Worm (Caenorhabditis elegans) whole organism, midembryonic: Measurements from ENCODE around the gene pals-31.

Experiments
- T22C8.4 ChIP-seq: fragments of 200-800 bp; sonication (Bioruptor generic); IDR thresholded peaks from 2 replicates; pipeline ENCODE4 v1.3.6; 2022; ENCODE audit warnings: missing genetic modification characterization, missing compliant biosample characterization
- cog-1 ChIP-seq: sonication (generic microtip); optimal IDR thresholded peaks from 2 replicates; lab custom pipeline; 2016; ENCODE audit warnings: missing genetic modification characterization, missing compliant biosample characterization
- flt-1 ChIP-seq: fragments of 200-800 bp; sonication (Bioruptor generic); IDR thresholded peaks from 2 replicates; pipeline ENCODE4 v1.3.6; 2022; ENCODE audit warnings: missing genetic modification characterization, missing compliant biosample characterization
- klf-2 ChIP-seq: fragments of 200-800 bp; sonication (Bioruptor generic); conservative IDR thresholded peaks from 2 replicates; pipeline ENCODE4 v1.3.6; 2022; ENCODE audit warnings: missing genetic modification reagents, missing genetic modification characterization, missing compliant biosample characterization
- med-1 ChIP-seq: sonication (generic microtip); optimal IDR thresholded peaks from 2 replicates; lab custom pipeline; 2017; ENCODE audit warnings: missing genetic modification characterization, mild to moderate bottlenecking, missing compliant biosample characterization, antibody characterized with exemption, missing genetic modification reagents; ENCODE audit not compliant: insufficient read depth
- ref-1 ChIP-seq: fragments of 200-800 bp; sonication (Bioruptor generic); conservative IDR thresholded peaks from 2 replicates; pipeline ENCODE4 v1.3.6; 2022; ENCODE audit warnings: missing genetic modification reagents, missing genetic modification characterization, missing compliant biosample characterization
- ztf-23 ChIP-seq: fragments of 200-800 bp; sonication (Bioruptor generic); IDR thresholded peaks from 2 replicates; pipeline ENCODE4 v1.3.6; 2022; ENCODE audit warnings: missing genetic modification reagents, missing genetic modification characterization, missing compliant biosample characterization
- ztf-29 ChIP-seq: fragments of 200-800 bp; sonication (Bioruptor generic); IDR thresholded peaks from 2 replicates; pipeline ENCODE4 v1.3.6; 2022; ENCODE audit warnings: missing genetic modification reagents, missing genetic modification characterization, missing compliant biosample characterization

ce11 chrV:635630-636029 is 751 bp upstream of the pals-31 start:
- TF ChIP-seq flt-1 (no peak), ref-1 (GFP tag; lab: Robert Waterston, UW) (no peak), med-1 (GFP tag; lab: Kevin White, UChicago) (no peak), T22C8.4 (GFP tag; lab: Robert Waterston, UW) (no peak), ztf-29 (GFP tag; lab: Robert Waterston, UW) (no peak), ztf-23 (GFP tag; lab: Robert Waterston, UW) (no peak), cog-1 (tag; lab: Kevin White, UChicago) (no peak), klf-2 (GFP tag; lab: Robert Waterston, UW) (no peak)
